Worm (Caenorhabditis elegans) whole organism, L2 larva: ENCODE data around the gene gfi-1.

Experiments used
- R02D3.7 ChIP-seq: fragments of 150-350 bp; optimal IDR thresholded peaks from 2 replicates; lab custom pipeline; 2014; ENCODE audit warnings: missing biosample characterization, missing genetic modification characterization
- blmp-1 ChIP-seq: sonication (generic microtip); optimal IDR thresholded peaks from 2 replicates; lab custom pipeline; 2017; ENCODE audit warnings: missing genetic modification characterization, mild to moderate bottlenecking, missing compliant biosample characterization, antibody characterized with exemption, moderate library complexity; ENCODE audit not compliant: insufficient read depth
- ceh-82 ChIP-seq: fragments of 150-350 bp; optimal IDR thresholded peaks from 2 replicates; lab custom pipeline; 2014; ENCODE audit warnings: missing biosample characterization, missing genetic modification characterization
- lsy-2 ChIP-seq, 2 experiments: fragments of 150-350 bp in 1 of 2; sonication (generic microtip) in 1 of 2; optimal IDR thresholded peaks; 2 replicates each; lab custom pipeline; 2014 to 2017; ENCODE audit warnings: missing biosample characterization in 2 of 2, missing genetic modification characterization in 2 of 2
- nhr-237 ChIP-seq: fragments of 150-350 bp; optimal IDR thresholded peaks from 2 replicates; lab custom pipeline; 2014; ENCODE audit warnings: missing biosample characterization, missing genetic modification characterization
- nhr-6 ChIP-seq: fragments of 150-350 bp; optimal IDR thresholded peaks from 2 replicates; lab custom pipeline; 2014; ENCODE audit warnings: missing biosample characterization, missing genetic modification characterization
- unc-39 ChIP-seq: fragments of 150-350 bp; optimal IDR thresholded peaks from 2 replicates; lab custom pipeline; 2014; ENCODE audit warnings: missing biosample characterization, missing genetic modification characterization

DNA sequence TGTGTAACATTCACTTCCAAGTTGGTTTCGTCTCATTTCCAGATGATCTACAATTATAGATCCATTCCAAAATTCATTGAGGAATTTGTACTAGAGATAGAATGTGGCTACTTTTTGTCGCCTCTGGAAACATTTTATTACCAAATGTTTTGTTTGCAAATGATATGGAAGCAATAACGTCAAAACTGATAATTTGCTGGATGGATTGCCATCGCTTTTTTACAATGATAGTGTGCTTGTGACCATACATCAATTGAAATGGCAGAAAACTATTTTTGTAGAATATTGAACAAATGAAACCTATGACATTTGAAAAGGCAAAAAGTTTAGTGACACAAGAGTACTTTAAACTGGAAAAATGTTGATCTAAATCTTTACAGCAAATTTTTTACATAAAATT, 14.7 kb upstream of the gfi-1 start:
- TF ChIP-seq ceh-82 (tag; lab: Kevin White, UChicago) (no peak), blmp-1 (tag; lab: Kevin White, UChicago) (no peak), R02D3.7 (tag; lab: Kevin White, UChicago) (no peak), unc-39 (no peak), nhr-6 (tag; lab: Kevin White, UChicago) (no peak), lsy-2 (tag; optimal IDR thresholded peaks at IDR 0.05; lab: Kevin White, UChicago) (no peak), nhr-237 (no peak)
